Worm (Caenorhabditis elegans) whole organism, L4 larva: ENCODE results near the gene ZK757.2.

Source experiments
- ceh-82 ChIP-seq: sonication (generic microtip); optimal IDR thresholded peaks from 2 replicates; lab custom pipeline; 2017; ENCODE audit warnings: missing biosample characterization, missing genetic modification characterization
- cey-2 ChIP-seq: sonication (generic microtip); optimal IDR thresholded peaks from 3 replicates; lab custom pipeline; 2017; ENCODE audit warnings: missing genetic modification characterization, mild to moderate bottlenecking, missing compliant biosample characterization, antibody characterized with exemption, borderline replicate concordance; ENCODE audit not compliant: insufficient read depth
- daf-19 ChIP-seq: fragments of 200-800 bp; sonication (Bioruptor generic); conservative IDR thresholded peaks from 2 replicates; pipeline ENCODE4 v1.3.6; 2022; ENCODE audit warnings: missing genetic modification characterization, missing compliant biosample characterization
- fkh-10 ChIP-seq: fragments of 150-350 bp; optimal IDR thresholded peaks from 2 replicates; lab custom pipeline; 2014; ENCODE audit warnings: missing biosample characterization, missing genetic modification reagents, missing genetic modification characterization
- jun-1 ChIP-seq: fragments of 150-350 bp; optimal IDR thresholded peaks from 2 replicates; lab custom pipeline; 2014; ENCODE audit warnings: missing biosample characterization, missing genetic modification reagents, missing genetic modification characterization
- lin-1 ChIP-seq: fragments of 200-800 bp; sonication (Bioruptor generic); IDR thresholded peaks from 2 replicates; pipeline ENCODE4 v1.3.6; 2022; ENCODE audit warnings: missing genetic modification reagents, missing genetic modification characterization, missing compliant biosample characterization
- nhr-48 ChIP-seq: sonication (generic microtip); optimal IDR thresholded peaks from 2 replicates; lab custom pipeline; 2016; ENCODE audit warnings: mild to moderate bottlenecking, missing genetic modification characterization, missing compliant biosample characterization
- skn-1 ChIP-seq: fragments of 150-350 bp; optimal IDR thresholded peaks from 2 replicates; lab custom pipeline; 2014; ENCODE audit warnings: missing biosample characterization, missing genetic modification characterization
- ztf-11 ChIP-seq: fragments of 150-350 bp; optimal IDR thresholded peaks from 2 replicates; lab custom pipeline; 2014; ENCODE audit warnings: missing biosample characterization, missing genetic modification characterization

ce11 chrIII:9871032-9871431 lies 7.7 kb downstream of the ZK757.2 start, which contains the start of gene ZK757.1:
- TF ChIP-seq daf-19 (GFP tag; lab: Robert Waterston, UW) (no peak), ztf-11 (no peak), jun-1 (tag; lab: Kevin White, UChicago) (no peak), nhr-48 (tag; lab: Kevin White, UChicago) (no peak), lin-1 (GFP tag; lab: Robert Waterston, UW) (no peak), ceh-82 (tag; lab: Kevin White, UChicago) (no peak), fkh-10 (GFP tag; lab: Kevin White, UChicago) (no peak), skn-1 (tag; lab: Kevin White, UChicago) (no peak), cey-2 (tag; lab: Kevin White, UChicago) (no peak)
